Worm (Caenorhabditis elegans) whole organism, late embryonic: ENCODE measurements around the gene T11F9.7.

Source experiments
- C08G9.2 ChIP-seq: sonication (generic microtip); optimal IDR thresholded peaks from 2 replicates; lab custom pipeline; 2016; ENCODE audit warnings: mild to moderate bottlenecking, missing genetic modification characterization, moderate library complexity, missing compliant biosample characterization
- F13H6.1 ChIP-seq: sonication (generic microtip); optimal IDR thresholded peaks from 2 replicates; lab custom pipeline; 2016; ENCODE audit warnings: missing genetic modification characterization, missing compliant biosample characterization
- ahr-1 ChIP-seq: sonication (generic microtip); optimal IDR thresholded peaks from 2 replicates; lab custom pipeline; 2016; ENCODE audit warnings: missing genetic modification characterization, missing compliant biosample characterization
- ceh-14 ChIP-seq: sonication (generic microtip); optimal IDR thresholded peaks from 2 replicates; lab custom pipeline; 2016; ENCODE audit warnings: missing genotype, missing genetic modification characterization, missing compliant biosample characterization
- ceh-18 ChIP-seq: sonication (generic microtip); optimal IDR thresholded peaks from 2 replicates; lab custom pipeline; 2016; ENCODE audit warnings: missing genetic modification characterization, missing compliant biosample characterization
- ceh-19 ChIP-seq: fragments of 200-800 bp; sonication (Bioruptor generic); optimal IDR thresholded peaks from 2 replicates; lab custom pipeline; 2018; ENCODE audit warnings: mild to moderate bottlenecking, missing genetic modification characterization, missing compliant biosample characterization
- ceh-2 ChIP-seq: sonication (generic microtip); optimal IDR thresholded peaks from 2 replicates; lab custom pipeline; 2016; ENCODE audit warnings: missing genotype, missing genetic modification characterization, missing compliant biosample characterization
- ceh-22 ChIP-seq: sonication (generic microtip); optimal IDR thresholded peaks from 2 replicates; lab custom pipeline; 2017; ENCODE audit warnings: missing biosample characterization, missing genetic modification characterization
- ceh-31 ChIP-seq: sonication (generic microtip); optimal IDR thresholded peaks from 2 replicates; lab custom pipeline; 2016; ENCODE audit warnings: missing genetic modification characterization, missing compliant biosample characterization
- ceh-34 ChIP-seq: sonication (generic microtip); optimal IDR thresholded peaks from 2 replicates; lab custom pipeline; 2016; ENCODE audit warnings: mild to moderate bottlenecking, missing genetic modification characterization, missing compliant biosample characterization
- ceh-48 ChIP-seq: sonication (generic microtip); optimal IDR thresholded peaks from 2 replicates; lab custom pipeline; 2016; ENCODE audit warnings: missing genetic modification characterization, inconsistent platforms, missing compliant biosample characterization
- ceh-6 ChIP-seq: fragments of 200-800 bp; sonication (Bioruptor generic); optimal IDR thresholded peaks from 2 replicates; lab custom pipeline; 2018; ENCODE audit warnings: mild to moderate bottlenecking, missing genetic modification characterization, missing compliant biosample characterization
- che-1 ChIP-seq: sonication (generic microtip); optimal IDR thresholded peaks from 2 replicates; lab custom pipeline; 2016; ENCODE audit warnings: mild to moderate bottlenecking, missing genetic modification characterization, missing compliant biosample characterization
- dmd-4 ChIP-seq: sonication (generic microtip); optimal IDR thresholded peaks from 2 replicates; lab custom pipeline; 2016; ENCODE audit warnings: borderline replicate concordance, missing genetic modification characterization, missing compliant biosample characterization
- elt-2 ChIP-seq: sonication (generic microtip); optimal IDR thresholded peaks from 2 replicates; lab custom pipeline; 2016; ENCODE audit warnings: missing genetic modification reagents, missing genetic modification characterization, missing compliant biosample characterization
- ets-4 ChIP-seq: sonication (generic microtip); optimal IDR thresholded peaks from 2 replicates; lab custom pipeline; 2016; ENCODE audit warnings: missing genetic modification characterization, missing compliant biosample characterization
- eyg-1 ChIP-seq: sonication (generic microtip); optimal IDR thresholded peaks from 2 replicates; lab custom pipeline; 2016; ENCODE audit warnings: missing genotype, missing genetic modification characterization, missing compliant biosample characterization
- fax-1 ChIP-seq: sonication (generic microtip); optimal IDR thresholded peaks from 2 replicates; lab custom pipeline; 2016; ENCODE audit warnings: missing genotype, missing genetic modification characterization, missing compliant biosample characterization
- gmeb-2 ChIP-seq: sonication (generic microtip); optimal IDR thresholded peaks from 2 replicates; lab custom pipeline; 2016; ENCODE audit warnings: missing genetic modification characterization, inconsistent platforms, missing compliant biosample characterization
- hlh-15 ChIP-seq: sonication (generic microtip); optimal IDR thresholded peaks from 2 replicates; lab custom pipeline; 2016; ENCODE audit warnings: missing genetic modification characterization, missing compliant biosample characterization
- hlh-30 ChIP-seq: sonication (generic microtip); optimal IDR thresholded peaks from 2 replicates; lab custom pipeline; 2017; ENCODE audit warnings: antibody characterized with exemption, missing genetic modification characterization, missing compliant biosample characterization; ENCODE audit not compliant: insufficient read depth
- hlh-6 ChIP-seq: sonication (generic microtip); optimal IDR thresholded peaks from 2 replicates; lab custom pipeline; 2016; ENCODE audit warnings: missing genotype, missing genetic modification characterization, missing compliant biosample characterization
- hlh-8 ChIP-seq: sonication (generic microtip); optimal IDR thresholded peaks from 2 replicates; lab custom pipeline; 2016; ENCODE audit warnings: missing genotype, missing genetic modification characterization, missing compliant biosample characterization
- lim-6 ChIP-seq: sonication (generic microtip); optimal IDR thresholded peaks from 2 replicates; lab custom pipeline; 2016; ENCODE audit warnings: missing genetic modification characterization, missing compliant biosample characterization
- lin-11 ChIP-seq: fragments of 200-800 bp; sonication (Bioruptor generic); optimal IDR thresholded peaks from 2 replicates; lab custom pipeline; 2018; ENCODE audit warnings: mild to moderate bottlenecking, missing genetic modification characterization, missing compliant biosample characterization
- nfya-1 ChIP-seq: sonication (generic microtip); optimal IDR thresholded peaks from 2 replicates; lab custom pipeline; 2017; ENCODE audit warnings: missing genetic modification characterization, mild to moderate bottlenecking, missing compliant biosample characterization, antibody characterized with exemption, moderate library complexity
- pax-1 ChIP-seq: fragments of 150-350 bp; optimal IDR thresholded peaks from 2 replicates; lab custom pipeline; 2014; ENCODE audit warnings: missing biosample characterization, missing genetic modification characterization
- ref-2 ChIP-seq: sonication (generic microtip); optimal IDR thresholded peaks from 2 replicates; lab custom pipeline; 2016; ENCODE audit warnings: missing genetic modification characterization, missing compliant biosample characterization
- rnt-1 ChIP-seq: sonication (generic microtip); optimal IDR thresholded peaks from 2 replicates; lab custom pipeline; 2016; ENCODE audit warnings: missing genetic modification characterization, missing compliant biosample characterization
- sdc-2 ChIP-seq: sonication (generic microtip); optimal IDR thresholded peaks from 2 replicates; lab custom pipeline; 2016; ENCODE audit warnings: missing genotype, missing genetic modification characterization, missing compliant biosample characterization
- syd-9 ChIP-seq: sonication (generic microtip); optimal IDR thresholded peaks from 2 replicates; lab custom pipeline; 2016; ENCODE audit warnings: mild to moderate bottlenecking, missing genetic modification characterization, moderate library complexity, missing compliant biosample characterization
- tbx-2 ChIP-seq: sonication (generic microtip); optimal IDR thresholded peaks from 2 replicates; lab custom pipeline; 2016; ENCODE audit warnings: missing genetic modification characterization, missing compliant biosample characterization
- tbx-7 ChIP-seq: sonication (generic microtip); optimal IDR thresholded peaks from 2 replicates; lab custom pipeline; 2016; ENCODE audit warnings: missing genotype, missing genetic modification characterization, missing compliant biosample characterization
- ttx-3 ChIP-seq: sonication (generic microtip); optimal IDR thresholded peaks from 2 replicates; lab custom pipeline; 2016; ENCODE audit warnings: missing genetic modification reagents, missing genetic modification characterization, missing compliant biosample characterization
- unc-42 ChIP-seq: sonication (generic microtip); optimal IDR thresholded peaks from 2 replicates; lab custom pipeline; 2016; ENCODE audit warnings: missing genotype, missing genetic modification characterization, missing compliant biosample characterization
- zip-5 ChIP-seq: sonication (generic microtip); optimal IDR thresholded peaks from 2 replicates; lab custom pipeline; 2016; ENCODE audit warnings: missing genetic modification characterization, missing compliant biosample characterization
- ztf-16 ChIP-seq: sonication (generic microtip); optimal IDR thresholded peaks from 2 replicates; lab custom pipeline; 2017; ENCODE audit warnings: missing genetic modification characterization, missing compliant biosample characterization

Gene T11F9.7

DNA sequence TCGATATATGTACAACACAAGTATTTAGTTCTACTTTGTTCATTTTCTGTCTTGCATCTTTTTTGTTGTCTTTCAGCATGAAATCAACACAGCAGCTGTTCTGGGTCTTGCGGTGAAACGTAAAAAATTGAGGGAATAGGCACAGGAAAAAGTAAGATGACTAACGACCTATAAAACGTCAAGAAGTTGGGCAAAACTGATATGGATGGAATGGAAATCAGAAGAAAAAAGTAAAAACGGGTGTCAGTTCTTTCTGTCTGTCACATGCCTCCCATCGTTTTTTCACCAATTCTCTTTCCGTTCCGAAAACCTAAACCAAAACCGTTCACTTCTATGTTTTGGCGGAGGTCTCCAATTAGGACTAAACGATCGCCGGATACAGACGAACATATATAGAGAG, 25.2 kb downstream of the T11F9.7 start:
- TF ChIP-seq lin-11 (tag; lab: Kevin White, UChicago) (no peak), pax-1 (no peak), hlh-30 (tag; lab: Kevin White, UChicago) (no peak), che-1 (tag; lab: Kevin White, UChicago) (no peak), gmeb-2 (no peak), ceh-22 (tag; lab: Kevin White, UChicago) (no peak), ahr-1 (no peak), eyg-1 (tag; lab: Kevin White, UChicago) (no peak), hlh-15 (no peak)

DNA sequence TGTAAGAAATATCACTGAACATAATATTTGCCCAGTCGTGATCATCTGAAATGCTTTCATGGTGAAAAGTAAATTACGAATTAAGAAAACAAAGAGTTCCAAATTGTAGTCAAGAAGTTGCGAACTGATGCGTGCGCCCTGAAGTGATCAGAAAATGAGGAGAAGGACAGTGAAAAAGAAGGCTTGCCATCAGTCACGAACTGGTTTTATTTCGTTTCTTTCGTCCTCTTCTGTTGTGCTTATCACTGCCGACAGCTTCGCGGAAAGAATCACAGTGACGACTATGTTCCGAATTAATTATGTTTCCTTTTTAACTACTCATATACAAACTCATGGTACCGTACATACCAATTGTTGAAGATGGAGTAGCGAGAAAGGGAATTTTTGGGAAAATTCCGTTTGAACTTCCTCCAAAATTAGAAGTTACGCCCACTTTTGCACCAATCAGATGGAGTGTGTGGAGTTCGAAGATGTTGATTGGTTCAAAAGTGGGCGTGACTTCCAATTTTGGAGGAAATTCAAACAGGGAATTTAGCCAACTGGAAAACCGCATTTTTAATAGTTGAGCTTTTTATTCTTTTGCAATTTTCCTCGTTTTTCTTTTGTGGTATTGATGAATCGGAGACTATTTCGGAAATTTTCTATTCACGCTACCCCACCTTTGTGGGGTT, 27.5 kb downstream of the T11F9.7 start, which contains the start of gene C55A6.12:
TSS of gene C55A6.12 (minus strand) at position 51 of the 671 bp plus-strand sequence.
- TF ChIP-seq nfya-1 (tag; lab: Kevin White, UChicago) (peak; percentile 91), F13H6.1 (tag; lab: Kevin White, UChicago) (no peak)
- TF ChIP-seq, all 69 proteins: peak for 1

DNA sequence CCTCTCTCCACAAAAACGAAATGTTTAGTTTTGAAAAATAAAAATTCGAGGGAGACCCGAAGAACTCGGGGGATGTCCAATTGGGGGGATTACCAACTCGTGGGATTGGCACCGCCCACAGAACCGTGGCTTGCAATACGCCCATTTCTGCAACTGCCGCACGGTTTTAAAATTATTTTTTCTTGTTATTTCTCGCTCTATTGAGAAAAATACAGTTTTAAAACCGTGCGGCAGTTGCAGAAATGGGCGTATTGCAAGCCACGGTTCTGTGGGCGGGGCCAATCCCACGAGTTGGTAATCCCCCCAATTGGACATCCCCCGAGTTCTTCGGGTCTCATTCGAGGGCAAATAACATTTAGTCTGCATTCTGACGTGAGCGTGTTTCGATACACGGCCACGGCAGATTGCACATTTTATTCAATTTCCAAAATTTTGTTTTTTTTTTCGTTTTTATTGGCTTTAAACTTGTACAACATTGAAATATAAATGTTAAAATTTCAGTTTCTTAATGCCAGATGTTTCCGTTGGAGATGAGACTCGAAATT, 29.2 kb downstream of the T11F9.7 start, which contains the start of the genes C55A6.1 and C55A6.10:
TSS of gene C55A6.1 (minus strand) at position 116 of the 545 bp plus-strand sequence.
TSS of gene C55A6.10 (plus strand) at position 495 of the 545 bp plus-strand sequence.
- peak; percentile 71 for TF ChIP-seq rnt-1
- TF ChIP-seq ceh-2 (tag; lab: Kevin White, UChicago): peak; percentile 80
- TF ChIP-seq ceh-31 (tag; lab: Kevin White, UChicago): peak; percentile 96
- peak; percentile 15 for TF ChIP-seq dmd-4 (tag; lab: Kevin White, UChicago)
- TF ChIP-seq tbx-2: peak; percentile 93
- TF ChIP-seq syd-9 (tag; lab: Kevin White, UChicago): peak; percentile 36
- peak; percentile 17 for TF ChIP-seq ttx-3 (tag; lab: Kevin White, UChicago)
- TF ChIP-seq unc-42 (tag; lab: Kevin White, UChicago): peak; percentile 83
- peak; percentile 53 for TF ChIP-seq ceh-34 (tag; lab: Kevin White, UChicago)
- TF ChIP-seq ceh-14 (tag; lab: Kevin White, UChicago): peak; percentile 92
- TF ChIP-seq hlh-6 (tag; lab: Kevin White, UChicago): peak; percentile 15
- TF ChIP-seq F13H6.1 (tag; lab: Kevin White, UChicago): peak; percentile 70
- peak; percentile 35 for TF ChIP-seq ceh-18 (tag; lab: Kevin White, UChicago)
- peak; percentile 11 for TF ChIP-seq ztf-16
- peak; percentile 14 for TF ChIP-seq ceh-6 (GFP tag; lab: Kevin White, UChicago)
- TF ChIP-seq ref-2 (tag; lab: Kevin White, UChicago): peak; percentile 88
- TF ChIP-seq zip-5: peak; percentile 43
- peak; percentile 65 for TF ChIP-seq ets-4 (tag; lab: Kevin White, UChicago)
- peak; percentile 73 for TF ChIP-seq nfya-1 (tag; lab: Kevin White, UChicago)
- peak; percentile 32 for TF ChIP-seq hlh-8
- TF ChIP-seq tbx-7 (tag; lab: Kevin White, UChicago): peak; percentile 62
- peak; percentile 50 for TF ChIP-seq fax-1 (tag; lab: Kevin White, UChicago)
- peak; percentile 10 for TF ChIP-seq ceh-48 (tag; lab: Kevin White, UChicago)
- peak; percentile 30 for TF ChIP-seq sdc-2 (tag; lab: Kevin White, UChicago)
- peak; percentile 36 for TF ChIP-seq elt-2 (tag; lab: Kevin White, UChicago)
- peak; percentile 19 for TF ChIP-seq ceh-19 (GFP tag; lab: Kevin White, UChicago)
- TF ChIP-seq lim-6 (tag; lab: Kevin White, UChicago): peak; percentile 82
- TF ChIP-seq C08G9.2: peak; percentile 75
